Fruit fly (Drosophila melanogaster) whole organism, embryonic: ENCODE measurements around the gene CG34291.
A peak's percentile ranks its signal among the peaks of the same experiment; 100 is the strongest.

ENCODE experiments used
- Atf6 ChIP-seq: fragments of 200-800 bp; sonication (Bioruptor generic); IDR thresholded peaks from 2 replicates; pipeline ENCODE4 v1.3.6; 2022; ENCODE audit warnings: missing biosample characterization, missing genetic modification characterization
- Blimp-1 ChIP-seq: fragments of 200-800 bp; sonication (Bioruptor generic); optimal IDR thresholded peaks from 3 replicates; lab custom pipeline; 2018; ENCODE audit warnings: missing biosample characterization, missing genetic modification characterization, mild to moderate bottlenecking, moderate library complexity, missing genetic modification reagents
- C15 ChIP-seq: fragments of 200-800 bp; sonication (Bioruptor generic); IDR thresholded peaks from 3 replicates; pipeline ENCODE4 v1.3.6; 2022; ENCODE audit warnings: missing biosample characterization, missing genetic modification characterization
- CG10959 ChIP-seq: fragments of 200-800 bp; sonication (Bioruptor generic); IDR thresholded peaks from 2 replicates; pipeline ENCODE4 v1.3.6; 2022; ENCODE audit warnings: missing biosample characterization, missing genetic modification characterization
- CG11695 ChIP-seq: fragments of 200-800 bp; sonication (Bioruptor generic); IDR thresholded peaks from 3 replicates; pipeline ENCODE4 v1.3.6; 2022; ENCODE audit warnings: missing biosample characterization, missing genetic modification characterization
- CG1233 ChIP-seq: fragments of 200-800 bp; sonication (Bioruptor generic); optimal IDR thresholded peaks from 4 replicates; lab custom pipeline; 2018; ENCODE audit warnings: missing biosample characterization, mild to moderate bottlenecking, missing genetic modification characterization
- CG12769 ChIP-seq: fragments of 200-800 bp; sonication (Bioruptor generic); optimal IDR thresholded peaks from 2 replicates; lab custom pipeline; 2019; ENCODE audit warnings: missing biosample characterization, mild to moderate bottlenecking, missing genetic modification characterization, moderate library complexity
- CG16779 ChIP-seq: fragments of 200-800 bp; sonication (Bioruptor generic); IDR thresholded peaks from 2 replicates; pipeline ENCODE4 v1.3.6; 2022; ENCODE audit warnings: missing biosample characterization, missing genetic modification characterization
- CG16815 ChIP-seq: fragments of 200-800 bp; sonication (Bioruptor generic); optimal IDR thresholded peaks from 3 replicates; lab custom pipeline; 2017; ENCODE audit warnings: missing biosample characterization, mild to moderate bottlenecking, missing genetic modification characterization
- CG2120 ChIP-seq: fragments of 200-800 bp; sonication (Bioruptor generic); optimal IDR thresholded peaks from 3 replicates; lab custom pipeline; 2016; ENCODE audit warnings: missing biosample characterization, missing genetic modification characterization
- CG2199 ChIP-seq: fragments of 200-800 bp; sonication (Bioruptor generic); IDR thresholded peaks from 3 replicates; pipeline ENCODE4 v1.3.6; 2022; ENCODE audit warnings: missing biosample characterization, missing genetic modification characterization
- CG31224 ChIP-seq: fragments of 200-800 bp; sonication (Bioruptor generic); IDR thresholded peaks from 2 replicates; pipeline ENCODE4 v1.3.6; 2022; ENCODE audit warnings: missing biosample characterization, missing genetic modification characterization
- CG3163 ChIP-seq: fragments of 200-800 bp; sonication (Bioruptor generic); optimal IDR thresholded peaks from 3 replicates; lab custom pipeline; 2016; ENCODE audit warnings: missing biosample characterization, missing genetic modification characterization
- CG32767 ChIP-seq: fragments of 200-800 bp; sonication (Bioruptor generic); IDR thresholded peaks from 2 replicates; pipeline ENCODE4 v1.3.6; 2022; ENCODE audit warnings: missing biosample characterization, missing genetic modification characterization
- CG34376 ChIP-seq: fragments of 200-800 bp; sonication (Bioruptor generic); optimal IDR thresholded peaks from 2 replicates; lab custom pipeline; 2018; ENCODE audit warnings: missing biosample characterization, mild to moderate bottlenecking, missing genetic modification characterization
- CG4730 ChIP-seq: fragments of 200-800 bp; sonication (Bioruptor generic); IDR thresholded peaks from 2 replicates; pipeline ENCODE4 v1.3.6; 2022; ENCODE audit warnings: missing biosample characterization, missing genetic modification characterization
- CG5180 ChIP-seq: fragments of 200-800 bp; sonication (Bioruptor generic); optimal IDR thresholded peaks from 3 replicates; lab custom pipeline; 2017; ENCODE audit warnings: missing biosample characterization, missing genetic modification characterization, mild to moderate bottlenecking, moderate library complexity, missing genetic modification reagents
- CG6791 ChIP-seq: fragments of 200-800 bp; sonication (Bioruptor generic); IDR thresholded peaks from 3 replicates; pipeline ENCODE4 v1.3.6; 2022; ENCODE audit warnings: missing biosample characterization, missing genetic modification characterization; ENCODE audit not compliant: partially characterized antibody
- CG8765 ChIP-seq: fragments of 200-800 bp; sonication (Bioruptor generic); IDR thresholded peaks from 2 replicates; pipeline ENCODE4 v1.3.6; 2022; ENCODE audit warnings: missing biosample characterization, missing genetic modification characterization
- CG9727 ChIP-seq: fragments of 200-800 bp; sonication (Bioruptor generic); optimal IDR thresholded peaks from 3 replicates; lab custom pipeline; 2017; ENCODE audit warnings: missing biosample characterization, mild to moderate bottlenecking, missing genetic modification characterization
- CG9817 ChIP-seq: fragments of 200-800 bp; sonication (Bioruptor generic); optimal IDR thresholded peaks from 2 replicates; lab custom pipeline; 2018; ENCODE audit warnings: missing biosample characterization, mild to moderate bottlenecking, missing genetic modification characterization, moderate library complexity
- Eip74EF ChIP-seq, 2 experiments: fragments of 200-800 bp in 1 of 2; fragments of >200 bp in 1 of 2; sonication (Bioruptor generic) in 1 of 2; optimal IDR thresholded peaks; 2 replicates each; lab custom pipeline; 2017 to 2019; ENCODE audit warnings: missing biosample characterization in 2 of 2, missing genetic modification characterization in 2 of 2, mild to moderate bottlenecking in 1 of 2, moderate library complexity in 1 of 2
- Gsc ChIP-seq: fragments of 200-800 bp; sonication (Bioruptor generic); IDR thresholded peaks from 2 replicates; pipeline ENCODE4 v1.3.6; 2022; ENCODE audit warnings: missing biosample characterization, missing genetic modification characterization
- Meics ChIP-seq: fragments of 200-800 bp; sonication (Bioruptor generic); optimal IDR thresholded peaks from 2 replicates; lab custom pipeline; 2017; ENCODE audit warnings: missing biosample characterization, mild to moderate bottlenecking, missing genetic modification characterization
- Neu2 ChIP-seq: fragments of 200-800 bp; sonication (Bioruptor generic); optimal IDR thresholded peaks from 3 replicates; lab custom pipeline; 2016; ENCODE audit warnings: missing biosample characterization, missing genetic modification characterization, borderline replicate concordance
- Nf-YC ChIP-seq: fragments of 200-800 bp; optimal IDR thresholded peaks from 3 replicates; lab custom pipeline; 2019; ENCODE audit warnings: missing biosample characterization, mild to moderate bottlenecking, missing genetic modification characterization, moderate library complexity
- Oli ChIP-seq: fragments of 200-800 bp; sonication (Bioruptor generic); optimal IDR thresholded peaks from 2 replicates; lab custom pipeline; 2018; ENCODE audit warnings: missing biosample characterization, mild to moderate bottlenecking, missing genetic modification characterization, moderate library complexity
- bab2 ChIP-seq: fragments of 200-800 bp; sonication (Bioruptor generic); optimal IDR thresholded peaks from 2 replicates; lab custom pipeline; 2016; ENCODE audit warnings: missing biosample characterization, missing genetic modification characterization
- bowl ChIP-seq: fragments of 200-800 bp; sonication (Bioruptor generic); IDR thresholded peaks from 2 replicates; pipeline ENCODE4 v1.3.6; 2022; ENCODE audit warnings: missing biosample characterization, missing genetic modification characterization
- br ChIP-seq: fragments of >200 bp; optimal IDR thresholded peaks from 2 replicates; lab custom pipeline; 2017
- caup ChIP-seq: fragments of 200-800 bp; sonication (Bioruptor generic); optimal IDR thresholded peaks from 3 replicates; lab custom pipeline; 2017; ENCODE audit warnings: missing biosample characterization, mild to moderate bottlenecking, missing genetic modification characterization, moderate library complexity; ENCODE audit not compliant: severe bottlenecking
- corto ChIP-seq: fragments of 200-800 bp; sonication (Bioruptor generic); optimal IDR thresholded peaks from 2 replicates; lab custom pipeline; 2016; ENCODE audit warnings: missing biosample characterization, mild to moderate bottlenecking, missing genetic modification characterization, moderate library complexity
- crc ChIP-seq: fragments of 200-800 bp; sonication (Bioruptor generic); optimal IDR thresholded peaks from 2 replicates; lab custom pipeline; 2016; ENCODE audit warnings: missing biosample characterization, missing genetic modification characterization
- crol ChIP-seq: fragments of 200-800 bp; sonication (Bioruptor generic); IDR thresholded peaks from 2 replicates; pipeline ENCODE4 v1.3.6; 2022; ENCODE audit warnings: missing biosample characterization, missing genetic modification characterization
- crp ChIP-seq, 2 experiments: fragments of 200-800 bp; sonication (Bioruptor generic); optimal IDR thresholded peaks; 2 replicates in 1 of 2; 3 replicates in 1 of 2; lab custom pipeline; 2017; ENCODE audit warnings: missing biosample characterization in 2 of 2, missing genetic modification characterization in 2 of 2, mild to moderate bottlenecking in 1 of 2, moderate library complexity in 1 of 2
- exex ChIP-seq: fragments of 200-800 bp; sonication (Bioruptor generic); optimal IDR thresholded peaks from 4 replicates; lab custom pipeline; 2018; ENCODE audit warnings: missing biosample characterization, mild to moderate bottlenecking, missing genetic modification characterization, moderate library complexity
- insv ChIP-seq, 2 experiments: fragments of 200-800 bp; sonication (Bioruptor generic); optimal IDR thresholded peaks; 3 replicates each; lab custom pipeline; 2016 to 2018; ENCODE audit warnings: missing biosample characterization in 2 of 2, missing genetic modification characterization in 2 of 2
- mam ChIP-seq: fragments of 200-800 bp; sonication (Bioruptor generic); optimal IDR thresholded peaks from 3 replicates; lab custom pipeline; 2016; ENCODE audit warnings: missing biosample characterization, missing genetic modification characterization
- mirr ChIP-seq: fragments of 200-800 bp; sonication (Bioruptor generic); optimal IDR thresholded peaks from 3 replicates; lab custom pipeline; 2018; ENCODE audit warnings: missing biosample characterization, mild to moderate bottlenecking, missing genetic modification characterization
- mld ChIP-seq: fragments of 200-800 bp; sonication (Bioruptor generic); IDR thresholded peaks from 3 replicates; pipeline ENCODE4 v1.3.6; 2022; ENCODE audit warnings: missing biosample characterization, missing genetic modification characterization; ENCODE audit not compliant: partially characterized antibody
- otp ChIP-seq: fragments of 200-800 bp; sonication (Bioruptor generic); IDR thresholded peaks from 3 replicates; pipeline ENCODE4, ENCODE4 v1.3.6; 2022; ENCODE audit warnings: missing biosample characterization, missing genetic modification characterization
- pho ChIP-seq: fragments of 200-800 bp; sonication (Bioruptor generic); optimal IDR thresholded peaks from 2 replicates; lab custom pipeline; 2016; ENCODE audit warnings: missing biosample characterization, missing genetic modification characterization
- ro ChIP-seq: fragments of 200-800 bp; sonication (Bioruptor generic); IDR thresholded peaks from 2 replicates; pipeline ENCODE4 v1.3.6; 2022; ENCODE audit warnings: missing biosample characterization, missing genetic modification characterization
- salm ChIP-seq: fragments of 200-800 bp; sonication (Bioruptor generic); optimal IDR thresholded peaks from 2 replicates; lab custom pipeline; 2018; ENCODE audit warnings: missing biosample characterization, mild to moderate bottlenecking, missing genetic modification characterization
- slou ChIP-seq: fragments of 200-800 bp; sonication (Bioruptor generic); optimal IDR thresholded peaks from 3 replicates; lab custom pipeline; 2016; ENCODE audit warnings: missing biosample characterization, missing genetic modification characterization
- tna ChIP-seq: fragments of 200-800 bp; sonication (Bioruptor generic); IDR thresholded peaks from 2 replicates; pipeline ENCODE4 v1.3.6; 2022; ENCODE audit warnings: missing biosample characterization, missing genetic modification characterization; ENCODE audit not compliant: partially characterized antibody
- ttk ChIP-seq: fragments of 200-800 bp; sonication (Bioruptor generic); IDR thresholded peaks from 2 replicates; pipeline ENCODE4 v2.1.2; 2022; ENCODE audit warnings: missing biosample characterization, missing genetic modification characterization
- unc-4 ChIP-seq: fragments of 200-800 bp; sonication (Bioruptor generic); IDR thresholded peaks from 2 replicates; pipeline ENCODE4 v1.3.6; 2022; ENCODE audit warnings: missing biosample characterization, missing genetic modification characterization; ENCODE audit not compliant: partially characterized antibody
- vfl ChIP-seq: fragments of 200-800 bp; sonication (Bioruptor generic); optimal IDR thresholded peaks from 2 replicates; lab custom pipeline; 2016; ENCODE audit warnings: missing biosample characterization, missing genetic modification characterization
- zfh1 ChIP-seq: fragments of 200-800 bp; sonication (Bioruptor generic); IDR thresholded peaks from 3 replicates; pipeline ENCODE4 v1.3.6; 2022; ENCODE audit warnings: missing biosample characterization, missing genetic modification characterization

The CG34291 gene

dm6 chr3R:26440455-26441196 lies 15.0 kb upstream of the CG34291 start, which contains the start of gene tx (continued):
- TF ChIP-seq CG34376 (GFP tag; lab: Kevin White, UChicago) (peak; percentile 27), CG16815 (GFP tag; lab: Kevin White, UChicago) (no peak), crol (GFP tag; lab: Robert Waterston, UW) (no peak), br (lab: Kevin White, UChicago) (no peak), exex (tag; lab: Kevin White, UChicago) (no peak), Atf6 (no peak), CG32767 (GFP tag; lab: Robert Waterston, UW) (peak; percentile 60), Eip74EF (GFP tag; optimal IDR thresholded peaks at IDR 0.05; lab: Kevin White, UChicago) (no peak), CG6791 (GFP tag; lab: Robert Waterston, UW) (0 out of 3 replicates have a peak, but pooled peaks have one; percentile 7), vfl (GFP tag; lab: Kevin White, UChicago) (no peak), CG1233 (no peak), bab2 (GFP tag; lab: Kevin White, UChicago) (no peak), CG31224 (GFP tag; lab: Robert Waterston, UW) (no peak), ro (GFP tag; lab: Robert Waterston, UW) (no peak), caup (GFP tag; lab: Kevin White, UChicago) (no peak), Blimp-1 (GFP tag; lab: Kevin White, UChicago) (peak; percentile 70), CG2199 (GFP tag; lab: Robert Waterston, UW) (peak; percentile 86), C15 (GFP tag; lab: Robert Waterston, UW) (no peak), CG4730 (GFP tag; lab: Robert Waterston, UW) (no peak), ttk (GFP tag; lab: Robert Waterston, UW) (no peak), corto (GFP tag; lab: Kevin White, UChicago) (no peak), zfh1 (GFP tag; lab: Robert Waterston, UW) (no peak), CG9727 (GFP tag; lab: Kevin White, UChicago) (no peak), CG5180 (GFP tag; lab: Kevin White, UChicago) (peak; percentile 41), CG16779 (GFP tag; lab: Robert Waterston, UW) (no peak), CG12769 (tag; lab: Kevin White, UChicago) (peak; percentile 85), CG2120 (no peak), Nf-YC (tag; lab: Kevin White, UChicago) (peak; percentile 11), Meics (no peak), bowl (GFP tag; lab: Robert Waterston, UW) (no peak), otp (GFP tag; lab: Robert Waterston, UW) (no peak), Oli (tag; lab: Kevin White, UChicago) (no peak), CG3163 (GFP tag; lab: Kevin White, UChicago) (peak; percentile 92), crc (GFP tag; lab: Kevin White, UChicago) (no peak), crp (GFP tag; optimal IDR thresholded peaks at IDR 0.05; lab: Kevin White, UChicago) (peak in 1 of 2 experiments; percentile 34), slou (no peak), Gsc (GFP tag; lab: Robert Waterston, UW) (no peak), CG10959 (GFP tag; lab: Robert Waterston, UW) (no peak), CG9817 (no peak), insv (GFP tag; optimal IDR thresholded peaks at IDR 0.05; lab: Kevin White, UChicago) (no peak), mld (GFP tag; lab: Robert Waterston, UW) (no peak), CG11695 (no peak), pho (GFP tag; lab: Kevin White, UChicago) (no peak), CG8765 (GFP tag; lab: Robert Waterston, UW) (no peak), salm (tag; lab: Kevin White, UChicago) (no peak), unc-4 (0 out of 2 replicates have a peak, but pooled peaks have one; percentile 14), mirr (GFP tag; lab: Kevin White, UChicago) (peak; percentile 10), mam (GFP tag; lab: Kevin White, UChicago) (no peak), tna (no peak), Neu2 (GFP tag; lab: Kevin White, UChicago) (no peak)
